Worm (Caenorhabditis elegans) whole organism, young adult: ENCODE results near the gene F26F2.4.

ENCODE experiments used
- C17E4.6 ChIP-seq: fragments of 200-800 bp; sonication (Bioruptor generic); IDR thresholded peaks from 2 replicates; pipeline ENCODE4 v1.3.6; 2022; ENCODE audit warnings: missing genetic modification reagents, missing genetic modification characterization, missing compliant biosample characterization
- D2030.7 ChIP-seq: fragments of 200-800 bp; sonication (Bioruptor generic); IDR thresholded peaks from 2 replicates; pipeline ENCODE4 v1.3.6; 2022; ENCODE audit warnings: missing genetic modification reagents, missing genetic modification characterization, missing compliant biosample characterization
- F23B12.7 ChIP-seq: sonication (generic microtip); optimal IDR thresholded peaks from 2 replicates; lab custom pipeline; 2017; ENCODE audit warnings: missing genetic modification characterization, mild to moderate bottlenecking, missing compliant biosample characterization, antibody characterized with exemption, moderate library complexity; ENCODE audit not compliant: insufficient read depth
- F57A8.1 ChIP-seq: fragments of 200-800 bp; sonication (Bioruptor generic); optimal IDR thresholded peaks from 2 replicates; lab custom pipeline; 2018; ENCODE audit warnings: mild to moderate bottlenecking, missing genetic modification characterization, moderate library complexity, missing compliant biosample characterization
- T26A5.8 ChIP-seq: sonication (generic microtip); optimal IDR thresholded peaks from 2 replicates; lab custom pipeline; 2016; ENCODE audit warnings: missing genetic modification characterization, missing compliant biosample characterization
- ama-1 ChIP-seq, 3 experiments: fragments of 150-350 bp in 1 of 3; sonication (generic microtip) in 2 of 3; optimal IDR thresholded peaks; 2 replicates each; lab custom pipeline; 2014 to 2018; ENCODE audit warnings: missing biosample characterization in 2 of 3, missing genetic modification characterization in 2 of 3, missing genetic modification reagents in 2 of 3
- attf-5 ChIP-seq: fragments of 200-800 bp; sonication (Bioruptor generic); optimal IDR thresholded peaks from 2 replicates; lab custom pipeline; 2018; ENCODE audit warnings: mild to moderate bottlenecking, missing genetic modification characterization, missing compliant biosample characterization
- attf-6 ChIP-seq: fragments of 200-800 bp; sonication (Bioruptor generic); IDR thresholded peaks from 2 replicates; pipeline ENCODE4 v1.3.6; 2022; ENCODE audit warnings: missing genetic modification reagents, missing genetic modification characterization, missing compliant biosample characterization
- bed-1 ChIP-seq: fragments of 200-800 bp; sonication (Bioruptor generic); IDR thresholded peaks from 2 replicates; pipeline ENCODE4 v1.3.6; 2022; ENCODE audit warnings: missing genetic modification reagents, missing genetic modification characterization, missing compliant biosample characterization
- cebp-2 ChIP-seq: fragments of 200-800 bp; sonication (Bioruptor generic); IDR thresholded peaks from 2 replicates; pipeline ENCODE4 v1.3.6; 2022; ENCODE audit warnings: missing genetic modification characterization, missing compliant biosample characterization
- ceh-100 ChIP-seq: fragments of 200-800 bp; sonication (Bioruptor generic); IDR thresholded peaks from 2 replicates; pipeline ENCODE4 v1.3.6; 2022; ENCODE audit warnings: missing genetic modification reagents, missing genetic modification characterization, missing compliant biosample characterization
- ceh-40 ChIP-seq: fragments of 200-800 bp; sonication (Bioruptor generic); IDR thresholded peaks from 2 replicates; pipeline ENCODE4 v1.3.6; 2022; ENCODE audit warnings: missing genetic modification characterization, missing compliant biosample characterization
- ceh-91 ChIP-seq: fragments of 200-800 bp; sonication (Bioruptor generic); IDR thresholded peaks from 2 replicates; pipeline ENCODE4 v1.3.6; 2022; ENCODE audit warnings: missing genetic modification reagents, missing genetic modification characterization, missing compliant biosample characterization
- chd-7 ChIP-seq: sonication (generic microtip); optimal IDR thresholded peaks from 2 replicates; lab custom pipeline; 2016; ENCODE audit warnings: mild to moderate bottlenecking, missing genetic modification characterization, moderate library complexity, missing compliant biosample characterization
- dpl-1 ChIP-seq: fragments of 150-350 bp; optimal IDR thresholded peaks from 2 replicates; lab custom pipeline; 2014; ENCODE audit warnings: missing biosample characterization, missing genetic modification reagents, missing genetic modification characterization
- egrh-3 ChIP-seq: fragments of 200-800 bp; sonication (Bioruptor generic); IDR thresholded peaks from 2 replicates; pipeline ENCODE4 v1.3.6; 2022; ENCODE audit warnings: missing genetic modification reagents, missing genetic modification characterization, missing compliant biosample characterization
- ekl-4 ChIP-seq: fragments of 200-800 bp; sonication (Bioruptor generic); IDR thresholded peaks from 2 replicates; pipeline ENCODE4 v1.3.6; 2022; ENCODE audit warnings: missing genetic modification reagents, missing genetic modification characterization, missing compliant biosample characterization
- fkh-3 ChIP-seq: sonication (generic microtip); optimal IDR thresholded peaks from 2 replicates; lab custom pipeline; 2016; ENCODE audit warnings: mild to moderate bottlenecking, missing genetic modification characterization, missing compliant biosample characterization
- hlh-26 ChIP-seq: fragments of 200-800 bp; sonication (Bioruptor generic); conservative IDR thresholded peaks from 2 replicates; pipeline ENCODE4 v1.3.6; 2022; ENCODE audit warnings: missing genetic modification reagents, missing genetic modification characterization, missing compliant biosample characterization
- hmg-1.2 ChIP-seq: fragments of 200-800 bp; sonication (Bioruptor generic); IDR thresholded peaks from 2 replicates; pipeline ENCODE4 v1.3.6; 2022; ENCODE audit warnings: missing genetic modification reagents, missing genetic modification characterization, missing compliant biosample characterization
- hrde-1 ChIP-seq: sonication (generic microtip); optimal IDR thresholded peaks from 2 replicates; lab custom pipeline; 2016; ENCODE audit warnings: missing genetic modification characterization, mild to moderate bottlenecking, missing compliant biosample characterization, moderate library complexity, missing genotype, missing genetic modification reagents, borderline replicate concordance
- lsy-27 ChIP-seq: sonication (generic microtip); optimal IDR thresholded peaks from 2 replicates; lab custom pipeline; 2017; ENCODE audit warnings: missing genetic modification characterization, mild to moderate bottlenecking, missing compliant biosample characterization, antibody characterized with exemption, missing genotype, borderline replicate concordance; ENCODE audit not compliant: insufficient read depth
- madf-3 ChIP-seq: fragments of 200-800 bp; sonication (Bioruptor generic); IDR thresholded peaks from 2 replicates; pipeline ENCODE4 v1.3.6; 2022; ENCODE audit warnings: missing genetic modification reagents, missing genetic modification characterization, missing compliant biosample characterization
- mcd-1 ChIP-seq: fragments of 200-800 bp; sonication (Bioruptor generic); IDR thresholded peaks from 2 replicates; pipeline ENCODE4 v1.3.6; 2022; ENCODE audit warnings: missing genetic modification reagents, missing genetic modification characterization, missing compliant biosample characterization
- nfya-2 ChIP-seq: fragments of 200-800 bp; sonication (Bioruptor generic); IDR thresholded peaks from 2 replicates; pipeline ENCODE4 v1.3.6; 2022; ENCODE audit warnings: missing genetic modification reagents, missing genetic modification characterization, missing compliant biosample characterization
- nfyb-1 ChIP-seq: fragments of 200-800 bp; sonication (Bioruptor generic); IDR thresholded peaks from 2 replicates; pipeline ENCODE4 v1.3.6; 2022; ENCODE audit warnings: missing genetic modification reagents, missing genetic modification characterization, missing compliant biosample characterization
- nhr-179 ChIP-seq: sonication (generic microtip); optimal IDR thresholded peaks from 2 replicates; lab custom pipeline; 2016; ENCODE audit warnings: mild to moderate bottlenecking, missing genetic modification characterization, missing compliant biosample characterization
- nhr-27 ChIP-seq: fragments of 200-800 bp; sonication (Bioruptor generic); optimal IDR thresholded peaks from 2 replicates; lab custom pipeline; 2018; ENCODE audit warnings: mild to moderate bottlenecking, missing genetic modification characterization, moderate library complexity, missing compliant biosample characterization
- nhr-80 ChIP-seq: sonication (generic microtip); optimal IDR thresholded peaks from 2 replicates; lab custom pipeline; 2016; ENCODE audit warnings: missing genetic modification characterization, missing compliant biosample characterization
- nhr-90 ChIP-seq: sonication (generic microtip); optimal IDR thresholded peaks from 2 replicates; lab custom pipeline; 2016; ENCODE audit warnings: missing genotype, mild to moderate bottlenecking, missing genetic modification characterization, missing compliant biosample characterization
- pha-4 ChIP-seq: fragments of 150-350 bp; sonication (generic microtip); optimal IDR thresholded peaks from 2 replicates; lab custom pipeline; 2014; ENCODE audit warnings: missing biosample characterization, missing genetic modification reagents, missing genetic modification characterization
- rcor-1 ChIP-seq: fragments of 200-800 bp; sonication (Bioruptor generic); IDR thresholded peaks from 2 replicates; pipeline ENCODE4 v1.3.6; 2022; ENCODE audit warnings: missing genetic modification reagents, missing genetic modification characterization, missing compliant biosample characterization
- snpc-1.1 ChIP-seq: sonication (generic microtip); optimal IDR thresholded peaks from 2 replicates; lab custom pipeline; 2017; ENCODE audit warnings: missing genetic modification characterization, mild to moderate bottlenecking, missing compliant biosample characterization, antibody characterized with exemption, moderate library complexity, missing genotype, missing genetic modification reagents; ENCODE audit not compliant: insufficient read depth
- snpc-3.4 ChIP-seq: sonication (generic microtip); optimal IDR thresholded peaks from 2 replicates; lab custom pipeline; 2017; ENCODE audit warnings: missing genetic modification characterization, mild to moderate bottlenecking, missing compliant biosample characterization, antibody characterized with exemption, moderate library complexity, missing genotype, missing genetic modification reagents
- tlf-1 ChIP-seq: fragments of 200-800 bp; sonication (Bioruptor generic); optimal IDR thresholded peaks from 2 replicates; lab custom pipeline; 2018; ENCODE audit warnings: mild to moderate bottlenecking, missing genetic modification characterization, missing compliant biosample characterization
- ztf-22 ChIP-seq: fragments of 200-800 bp; sonication (Bioruptor generic); optimal IDR thresholded peaks from 2 replicates; lab custom pipeline; 2018; ENCODE audit warnings: mild to moderate bottlenecking, missing genetic modification characterization, moderate library complexity, missing compliant biosample characterization

The F26F2.4 gene

ce11 chrV:20536208-20536607 is 32.9 kb upstream of the F26F2.4 start, which contains the start of gene Y38H6C.15:
Y38H6C.15 (minus strand) TSS chrV:20536308.
- TF ChIP-seq nhr-27 (tag; lab: Kevin White, UChicago) (no peak), hlh-26 (no peak), egrh-3 (GFP tag; lab: Robert Waterston, UW) (no peak), ceh-100 (GFP tag; lab: Robert Waterston, UW) (no peak), nhr-179 (tag; lab: Kevin White, UChicago) (no peak)
- TF ChIP-seq, all 124 proteins: peak for 0

ce11 chrV:20539055-20539454 is 30.0 kb upstream of the F26F2.4 start, which contains the start of gene Y38H6C.16:
Y38H6C.16 (minus strand) TSS chrV:20539347.
- TF ChIP-seq F57A8.1 (no peak), tlf-1 (GFP tag; lab: Kevin White, UChicago) (no peak), hmg-1.2 (GFP tag; lab: Robert Waterston, UW) (peak; percentile 85)

ce11 chrV:20544092-20544491 is 25.0 kb upstream of the F26F2.4 start, which contains the start of gene slc-36.3:
slc-36.3 (minus strand) TSS chrV:20544192.
- TF ChIP-seq hrde-1 (tag; lab: Kevin White, UChicago) = no peak
- no peak for TF ChIP-seq nhr-90
- no peak for TF ChIP-seq ztf-22 (GFP tag; lab: Kevin White, UChicago)
- TF ChIP-seq lsy-27 = no peak
- TF ChIP-seq snpc-3.4 = no peak
- no peak for TF ChIP-seq rcor-1 (GFP tag; lab: Robert Waterston, UW)

DNA sequence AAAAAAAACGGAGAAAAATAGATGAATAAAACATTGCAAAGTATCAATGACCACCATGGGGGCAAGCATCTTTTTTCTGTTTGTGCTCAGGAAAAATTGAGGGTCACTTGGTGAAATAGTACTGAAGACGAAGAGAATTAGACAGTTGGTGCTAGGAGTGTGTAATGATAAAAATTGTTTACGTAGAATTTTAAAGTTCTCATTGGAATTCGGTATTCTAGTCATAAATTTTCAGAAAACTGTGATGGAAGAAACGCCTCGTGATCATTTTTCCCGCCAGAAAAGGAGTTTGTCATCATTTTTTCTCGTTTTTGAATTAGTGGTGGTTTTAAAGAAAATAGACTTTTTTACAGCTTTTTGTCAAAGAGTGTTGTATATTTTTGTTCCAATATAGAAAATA is 24.5 kb upstream of the F26F2.4 start:
- no peak for TF ChIP-seq bed-1 (GFP tag; lab: Robert Waterston, UW)
- no peak for TF ChIP-seq attf-6 (GFP tag; lab: Robert Waterston, UW)
- no peak for TF ChIP-seq cebp-2 (GFP tag; lab: Robert Waterston, UW)
- TF ChIP-seq hmg-1.2 (GFP tag; lab: Robert Waterston, UW) = peak; percentile 72

ce11 chrV:20545742-20546141 is 23.4 kb upstream of the F26F2.4 start:
- no peak for TF ChIP-seq ama-1 (optimal IDR thresholded peaks at IDR 0.05; lab: Kevin White, UChicago)
- TF ChIP-seq ama-1 (GFP tag; optimal IDR thresholded peaks at IDR 0.05; lab: Kevin White, UChicago) = no peak
- no peak for TF ChIP-seq snpc-1.1 (tag; lab: Kevin White, UChicago)
- no peak for TF ChIP-seq dpl-1
- TF ChIP-seq ceh-91 (GFP tag; lab: Robert Waterston, UW) = no peak
- TF ChIP-seq F23B12.7 = no peak
- TF ChIP-seq D2030.7 (GFP tag; lab: Robert Waterston, UW) = no peak
- TF ChIP-seq nhr-80 (tag; lab: Kevin White, UChicago) = no peak
- TF ChIP-seq attf-5 (GFP tag; lab: Kevin White, UChicago) = no peak
- no peak for TF ChIP-seq C17E4.6 (GFP tag; lab: Robert Waterston, UW)
- TF ChIP-seq mcd-1 = no peak
- TF ChIP-seq T26A5.8 (tag; lab: Kevin White, UChicago) = no peak

DNA sequence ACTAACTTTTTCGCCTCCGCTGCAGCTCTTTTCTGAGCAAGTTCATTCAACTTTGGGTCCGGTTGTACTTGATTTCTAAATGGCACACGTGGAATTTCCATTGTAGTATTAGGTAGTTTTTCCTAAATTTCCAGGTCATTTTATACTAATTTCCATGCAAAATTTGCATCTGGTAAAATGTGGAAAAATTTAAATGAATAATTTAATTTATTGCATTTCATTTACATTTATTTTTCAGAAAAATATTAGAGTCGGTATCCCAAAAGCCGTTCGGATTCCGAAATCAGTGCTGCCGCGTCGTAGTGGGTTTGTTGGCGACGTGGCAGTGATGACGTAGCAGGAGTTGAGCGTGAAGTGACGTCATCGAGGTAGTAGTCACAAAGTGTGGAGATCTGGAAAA is 22.0 kb upstream of the F26F2.4 start, which contains the start of gene Y38H6C.18:
TSS of gene Y38H6C.18 (minus strand) at position 101 of the 400 bp plus-strand sequence.
- TF ChIP-seq fkh-3 = no peak
- no peak for TF ChIP-seq pha-4 (tag; lab: Kevin White, UChicago)
- TF ChIP-seq ekl-4 = no peak
- no peak for TF ChIP-seq madf-3 (GFP tag; lab: Robert Waterston, UW)
- no peak for TF ChIP-seq nfya-2
- TF ChIP-seq nfyb-1 = no peak
- TF ChIP-seq mcd-1 = no peak
- TF ChIP-seq ceh-40 (GFP tag; lab: Robert Waterston, UW) = no peak
- TF ChIP-seq T26A5.8 (tag; lab: Kevin White, UChicago) = no peak
- TF ChIP-seq chd-7 (tag; lab: Kevin White, UChicago) = no peak
